Fruit fly (Drosophila melanogaster) whole organism, embryonic: Measurements from ENCODE around the gene Jhbp16.

Source experiments
- Bdp1 ChIP-seq: fragments of 200-800 bp; sonication (Bioruptor generic); optimal IDR thresholded peaks from 3 replicates; lab custom pipeline; 2016; ENCODE audit warnings: missing biosample characterization, missing genetic modification characterization
- BtbVII ChIP-seq: fragments of 200-800 bp; sonication (Bioruptor generic); optimal IDR thresholded peaks from 3 replicates; lab custom pipeline; 2017; ENCODE audit warnings: missing biosample characterization, mild to moderate bottlenecking, missing genetic modification characterization
- CG10267 ChIP-seq: fragments of 200-800 bp; sonication (Bioruptor generic); optimal IDR thresholded peaks from 2 replicates; lab custom pipeline; 2018; ENCODE audit warnings: missing biosample characterization, mild to moderate bottlenecking, missing genetic modification characterization, moderate library complexity
- CG10274 ChIP-seq: fragments of 200-800 bp; sonication (Bioruptor generic); optimal IDR thresholded peaks from 3 replicates; lab custom pipeline; 2017; ENCODE audit warnings: missing biosample characterization, mild to moderate bottlenecking, missing genetic modification characterization
- CG10654 ChIP-seq: fragments of 200-800 bp; sonication (Bioruptor generic); optimal IDR thresholded peaks from 2 replicates; lab custom pipeline; 2016; ENCODE audit warnings: missing biosample characterization, missing genetic modification characterization
- CG11456 ChIP-seq: fragments of 200-800 bp; sonication (Bioruptor generic); IDR thresholded peaks from 3 replicates; pipeline ENCODE4 v1.3.6; 2022; ENCODE audit warnings: missing biosample characterization, missing genetic modification characterization
- CG11560 ChIP-seq: fragments of 200-800 bp; sonication (Bioruptor generic); IDR thresholded peaks from 3 replicates; pipeline ENCODE4 v1.3.6; 2022; ENCODE audit warnings: missing biosample characterization, missing genetic modification characterization
- CG15011 ChIP-seq: fragments of 200-800 bp; sonication (Bioruptor generic); optimal IDR thresholded peaks from 3 replicates; lab custom pipeline; 2018; ENCODE audit warnings: missing biosample characterization, mild to moderate bottlenecking, missing genetic modification characterization
- CG15479 ChIP-seq: fragments of 200-800 bp; sonication (Bioruptor generic); optimal IDR thresholded peaks from 3 replicates; lab custom pipeline; 2019; ENCODE audit warnings: missing biosample characterization, mild to moderate bottlenecking, missing genetic modification characterization, moderate library complexity
- CG15696 ChIP-seq: fragments of 200-800 bp; sonication (Bioruptor generic); optimal IDR thresholded peaks from 2 replicates; lab custom pipeline; 2019; ENCODE audit warnings: missing biosample characterization, mild to moderate bottlenecking, missing genetic modification characterization, moderate library complexity
- CG1647 ChIP-seq: fragments of 200-800 bp; sonication (Bioruptor generic); optimal IDR thresholded peaks from 3 replicates; lab custom pipeline; 2016; ENCODE audit warnings: missing biosample characterization, missing genetic modification characterization
- CG17186 ChIP-seq: fragments of 200-800 bp; sonication (Bioruptor generic); optimal IDR thresholded peaks from 3 replicates; lab custom pipeline; 2017; ENCODE audit warnings: missing biosample characterization, missing genetic modification reagents, missing genetic modification characterization
- CG2889 ChIP-seq: fragments of 200-800 bp; sonication (Bioruptor generic); IDR thresholded peaks from 3 replicates; pipeline ENCODE4 v1.3.6; 2022; ENCODE audit warnings: missing biosample characterization, missing genetic modification characterization
- CG34224 ChIP-seq: fragments of 200-800 bp; sonication (Bioruptor generic); IDR thresholded peaks from 3 replicates; pipeline ENCODE4 v1.3.6; 2022; ENCODE audit warnings: missing biosample characterization, missing genetic modification characterization; ENCODE audit not compliant: partially characterized antibody
- CG3847 ChIP-seq: fragments of 200-800 bp; sonication (Bioruptor generic); IDR thresholded peaks from 2 replicates; pipeline ENCODE4 v1.3.6; 2022; ENCODE audit warnings: missing biosample characterization, missing genetic modification characterization
- CG4328 ChIP-seq: fragments of 200-800 bp; sonication (Bioruptor generic); optimal IDR thresholded peaks from 3 replicates; lab custom pipeline; 2017; ENCODE audit warnings: missing biosample characterization, missing genetic modification reagents, missing genetic modification characterization
- CG4730 ChIP-seq: fragments of 200-800 bp; sonication (Bioruptor generic); IDR thresholded peaks from 2 replicates; pipeline ENCODE4 v1.3.6; 2022; ENCODE audit warnings: missing biosample characterization, missing genetic modification characterization
- CG6272 ChIP-seq: fragments of 200-800 bp; sonication (Bioruptor generic); IDR thresholded peaks from 2 replicates; pipeline ENCODE4 v1.3.6; 2022; ENCODE audit warnings: missing biosample characterization, missing genetic modification characterization
- CG6683 ChIP-seq: fragments of 200-800 bp; sonication (Bioruptor generic); optimal IDR thresholded peaks from 2 replicates; lab custom pipeline; 2017; ENCODE audit warnings: missing biosample characterization, mild to moderate bottlenecking, missing genetic modification characterization, missing genetic modification reagents
- CG8281 ChIP-seq: fragments of 200-800 bp; sonication (Bioruptor generic); optimal IDR thresholded peaks from 2 replicates; lab custom pipeline; 2018; ENCODE audit warnings: missing biosample characterization, mild to moderate bottlenecking, missing genetic modification characterization, moderate library complexity
- CkIIα-i1 ChIP-seq: fragments of 200-800 bp; sonication (Bioruptor generic); IDR thresholded peaks from 2 replicates; pipeline ENCODE4 v1.3.6; 2022; ENCODE audit warnings: missing biosample characterization, missing genetic modification characterization
- E2f2 ChIP-seq: fragments of 200-800 bp; sonication (Bioruptor generic); IDR thresholded peaks from 2 replicates; pipeline ENCODE4 v1.3.6; 2022; ENCODE audit warnings: missing biosample characterization, missing genetic modification characterization
- HLH54F ChIP-seq: fragments of 200-800 bp; sonication (Bioruptor generic); optimal IDR thresholded peaks from 3 replicates; lab custom pipeline; 2016; ENCODE audit warnings: missing biosample characterization, missing genetic modification characterization
- NK7.1 ChIP-seq: fragments of 200-800 bp; sonication (Bioruptor generic); optimal IDR thresholded peaks from 3 replicates; lab custom pipeline; 2016; ENCODE audit warnings: missing biosample characterization, missing genetic modification characterization
- Oaz ChIP-seq: fragments of 200-800 bp; sonication (Bioruptor generic); IDR thresholded peaks from 2 replicates; pipeline ENCODE4 v1.3.6; 2022; ENCODE audit warnings: missing biosample characterization, missing genetic modification characterization
- Optix ChIP-seq: fragments of 200-800 bp; sonication (Bioruptor generic); IDR thresholded peaks from 3 replicates; pipeline ENCODE4 v1.3.6; 2022; ENCODE audit warnings: missing biosample characterization, missing genetic modification characterization
- Stat92E ChIP-seq, 3 experiments: fragments of >200 bp in 2 of 3; fragments of 200-800 bp in 1 of 3; sonication (Bioruptor generic) in 1 of 3; optimal IDR thresholded peaks; 2 replicates each; lab custom pipeline; 2017 to 2019; ENCODE audit warnings: missing biosample characterization in 3 of 3, missing genetic modification characterization in 3 of 3, mild to moderate bottlenecking in 1 of 3, moderate library complexity in 1 of 3
- Taf1 ChIP-seq: fragments of 200-800 bp; sonication (Bioruptor generic); IDR thresholded peaks from 2 replicates; pipeline ENCODE4 v1.3.6; 2022; ENCODE audit warnings: missing biosample characterization, missing genetic modification characterization
- Usf ChIP-seq: fragments of 200-800 bp; sonication (Bioruptor generic); optimal IDR thresholded peaks from 2 replicates; lab custom pipeline; 2017; ENCODE audit warnings: missing genotype, missing biosample characterization, missing genetic modification characterization
- Xrp1 ChIP-seq: fragments of 200-800 bp; sonication (Bioruptor generic); IDR thresholded peaks from 2 replicates; pipeline ENCODE4 v1.3.6; 2022; ENCODE audit warnings: missing biosample characterization, missing genetic modification characterization
- ab ChIP-seq: fragments of 200-800 bp; sonication (Bioruptor generic); optimal IDR thresholded peaks from 2 replicates; lab custom pipeline; 2016; ENCODE audit warnings: missing biosample characterization, missing genetic modification characterization
- abd-A ChIP-seq: fragments of 200-800 bp; sonication (Bioruptor generic); optimal IDR thresholded peaks from 3 replicates; lab custom pipeline; 2019; ENCODE audit warnings: missing biosample characterization, mild to moderate bottlenecking, missing genetic modification characterization, moderate library complexity
- al ChIP-seq: fragments of 200-800 bp; sonication (Bioruptor generic); IDR thresholded peaks from 2 replicates; pipeline ENCODE4 v1.3.6; 2022; ENCODE audit warnings: missing biosample characterization, missing genetic modification characterization
- ato ChIP-seq: fragments of 200-800 bp; sonication (Bioruptor generic); IDR thresholded peaks from 2 replicates; pipeline ENCODE4 v1.3.6; 2022; ENCODE audit warnings: missing biosample characterization, missing genetic modification characterization; ENCODE audit not compliant: partially characterized antibody
- ci ChIP-seq: fragments of 200-800 bp; sonication (Bioruptor generic); IDR thresholded peaks from 3 replicates; pipeline ENCODE4 v1.3.6; 2022; ENCODE audit warnings: missing biosample characterization, missing genetic modification characterization
- corto ChIP-seq: fragments of 200-800 bp; sonication (Bioruptor generic); optimal IDR thresholded peaks from 2 replicates; lab custom pipeline; 2016; ENCODE audit warnings: missing biosample characterization, mild to moderate bottlenecking, missing genetic modification characterization, moderate library complexity
- dati ChIP-seq: fragments of 200-800 bp; sonication (Bioruptor generic); IDR thresholded peaks from 2 replicates; pipeline ENCODE4 v1.3.6; 2022; ENCODE audit warnings: missing biosample characterization, missing genetic modification characterization
- disco-r ChIP-seq: fragments of 200-800 bp; sonication (Bioruptor generic); optimal IDR thresholded peaks from 2 replicates; lab custom pipeline; 2016; ENCODE audit warnings: missing biosample characterization, missing genetic modification characterization
- dm ChIP-seq: fragments of 200-800 bp; sonication (Bioruptor generic); optimal IDR thresholded peaks from 3 replicates; lab custom pipeline; 2016; ENCODE audit warnings: missing biosample characterization, missing genetic modification characterization
- dpn ChIP-seq, 2 experiments: fragments of 200-800 bp; sonication (Bioruptor generic); optimal IDR thresholded peaks; 3 replicates each; lab custom pipeline; 2016; ENCODE audit warnings: missing biosample characterization in 2 of 2, missing genetic modification characterization in 2 of 2
- ftz-f1 ChIP-seq: fragments of 200-800 bp; sonication (Bioruptor generic); optimal IDR thresholded peaks from 2 replicates; lab custom pipeline; 2016; ENCODE audit warnings: missing biosample characterization, missing genetic modification characterization
- gcm2 ChIP-seq: fragments of 200-800 bp; sonication (Bioruptor generic); optimal IDR thresholded peaks from 2 replicates; lab custom pipeline; 2016; ENCODE audit warnings: missing biosample characterization, missing genetic modification characterization
- hth ChIP-seq: fragments of >200 bp; optimal IDR thresholded peaks from 2 replicates; lab custom pipeline; 2017; ENCODE audit warnings: inconsistent platforms
- jumu ChIP-seq: fragments of 200-800 bp; sonication (Bioruptor generic); optimal IDR thresholded peaks from 3 replicates; lab custom pipeline; 2016; ENCODE audit warnings: missing biosample characterization, missing genetic modification characterization
- lab ChIP-seq: fragments of 200-800 bp; sonication (Bioruptor generic); optimal IDR thresholded peaks from 3 replicates; lab custom pipeline; 2017; ENCODE audit warnings: missing biosample characterization, missing genetic modification characterization, mild to moderate bottlenecking, moderate library complexity, missing genetic modification reagents
- maf-S ChIP-seq: fragments of 200-800 bp; sonication (Bioruptor generic); optimal IDR thresholded peaks from 2 replicates; lab custom pipeline; 2016; ENCODE audit warnings: missing biosample characterization, missing genetic modification characterization
- pan ChIP-seq, 4 experiments: fragments of >200 bp in 3 of 4; fragments of 200-800 bp in 1 of 4; sonication (Bioruptor generic) in 1 of 4; optimal IDR thresholded peaks in 3 of 4; IDR thresholded peaks in 1 of 4; 2 replicates each; pipeline versions ENCODE4 v1.3.6 to Lab custom; 2017 to 2022; ENCODE audit warnings: missing biosample characterization in 2 of 4, missing genetic modification characterization in 2 of 4, mixed read lengths in 1 of 4
- stc ChIP-seq: fragments of 200-800 bp; sonication (Bioruptor generic); IDR thresholded peaks from 2 replicates; pipeline ENCODE4 v1.3.6; 2022; ENCODE audit warnings: missing biosample characterization, missing genetic modification characterization
- tio ChIP-seq: fragments of 200-800 bp; sonication (Bioruptor generic); optimal IDR thresholded peaks from 2 replicates; lab custom pipeline; 2017; ENCODE audit warnings: missing biosample characterization, missing genetic modification characterization, inconsistent platforms
- yki ChIP-seq: fragments of >200 bp; optimal IDR thresholded peaks from 3 replicates; lab custom pipeline; 2018

Jhbp16 gene

DNA sequence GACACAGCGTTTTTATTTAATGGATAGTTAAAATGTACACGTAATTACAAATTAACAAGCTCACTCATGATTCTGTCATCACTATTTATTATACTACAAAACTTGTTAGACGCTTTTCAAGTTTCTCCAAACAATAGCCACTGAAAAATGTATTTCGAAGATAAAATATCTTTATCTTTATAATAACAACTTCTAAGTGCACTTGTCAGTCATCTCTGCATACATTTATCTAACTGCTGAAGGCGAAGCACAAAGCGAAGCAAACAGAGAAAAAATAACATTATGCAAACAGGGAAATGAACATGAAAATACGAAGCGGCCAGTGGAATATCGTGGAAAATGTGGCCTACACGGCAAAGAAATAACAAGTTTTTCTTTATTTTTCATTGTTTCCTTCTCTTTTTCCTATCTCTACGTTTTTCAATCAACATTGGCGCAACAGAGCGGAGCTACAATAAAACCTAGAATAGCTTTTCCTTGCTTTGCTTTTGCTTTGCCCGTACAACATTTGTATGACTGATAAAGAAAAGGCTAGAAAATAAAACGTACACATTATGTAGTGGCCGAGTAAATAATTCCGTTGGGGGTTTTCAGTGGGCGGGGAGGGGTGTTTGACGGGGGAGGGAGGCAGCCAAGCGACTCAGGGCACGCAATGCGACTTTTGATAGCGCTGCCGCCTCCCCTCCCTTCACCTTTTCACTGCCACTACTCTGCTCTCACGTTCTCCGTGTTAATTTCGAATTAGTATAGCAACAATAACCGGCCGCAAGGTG, 34.6 kb upstream of the Jhbp16 start (continued):
- no peak for TF ChIP-seq disco-r (GFP tag; lab: Kevin White, UChicago)
- peak; percentile 11 for TF ChIP-seq CG10274 (GFP tag; lab: Kevin White, UChicago)
- no peak for TF ChIP-seq maf-S
- TF ChIP-seq CG11456: 0 out of 3 replicates have a peak, but pooled peaks have one; percentile 35
- TF ChIP-seq CG10654 (GFP tag; lab: Kevin White, UChicago): no peak
- TF ChIP-seq CG4730: no peak
- no peak for TF ChIP-seq CG11560
- TF ChIP-seq CG1647: no peak
- TF ChIP-seq CG10267 (tag; lab: Kevin White, UChicago): no peak
- peak; percentile 61; the same call in 2 of the 3 replicates for TF ChIP-seq ci (GFP tag; lab: Robert Waterston, UW)
- TF ChIP-seq ato (GFP tag; lab: Robert Waterston, UW): no peak
- 0 out of 2 replicates have a peak, but pooled peaks have one; percentile 20 for TF ChIP-seq stc
- no peak for TF ChIP-seq hth (lab: Kevin White, UChicago)
- no peak for TF ChIP-seq CG3847 (GFP tag; lab: Robert Waterston, UW)
- no peak for TF ChIP-seq gcm2 (GFP tag; lab: Kevin White, UChicago)
- no peak for TF ChIP-seq CG34224
- TF ChIP-seq abd-A (tag; lab: Kevin White, UChicago): peak; percentile 16
- TF ChIP-seq CkIIα-i1 (GFP tag; lab: Robert Waterston, UW): no peak
- TF ChIP-seq yki (lab: Kevin White, UChicago): no peak
- TF ChIP-seq al (GFP tag; lab: Robert Waterston, UW): 0 out of 2 replicates have a peak, but pooled peaks have one; percentile 10
- no peak; the same call in 1 of the 2 replicates for TF ChIP-seq Xrp1 (GFP tag; lab: Robert Waterston, UW)
- TF ChIP-seq dpn (GFP tag; optimal IDR thresholded peaks at IDR 0.05; lab: Kevin White, UChicago): no peak
- TF ChIP-seq BtbVII (GFP tag; lab: Kevin White, UChicago): no peak
- TF ChIP-seq Bdp1 (GFP tag; lab: Kevin White, UChicago): no peak
- no peak for TF ChIP-seq pan (optimal IDR thresholded peaks at IDR 0.05; lab: Kevin White, UChicago)
- TF ChIP-seq pan (GFP tag; optimal IDR thresholded peaks at IDR 0.05 in 1 of 2, IDR thresholded peaks at IDR 0.05 in 1 of 2): peak in 1 of 2 experiments; percentile 35
- TF ChIP-seq ab: no peak
- no peak for TF ChIP-seq corto (GFP tag; lab: Kevin White, UChicago)
- TF ChIP-seq E2f2: no peak
- TF ChIP-seq CG8281 (tag; lab: Kevin White, UChicago): peak; percentile 44
- no peak for TF ChIP-seq CG15479 (GFP tag; lab: Kevin White, UChicago)
- no peak for TF ChIP-seq Optix (GFP tag; lab: Robert Waterston, UW)
- TF ChIP-seq NK7.1 (GFP tag; lab: Kevin White, UChicago): no peak
- no peak for TF ChIP-seq tio
- TF ChIP-seq CG15696: no peak
- no peak for TF ChIP-seq HLH54F (GFP tag; lab: Kevin White, UChicago)
- peak; percentile 13 for TF ChIP-seq CG6683 (GFP tag; lab: Kevin White, UChicago)
- peak; percentile 56 for TF ChIP-seq CG4328 (GFP tag; lab: Kevin White, UChicago)
- TF ChIP-seq jumu: no peak
- no peak for TF ChIP-seq Stat92E (GFP tag; optimal IDR thresholded peaks at IDR 0.05; lab: Kevin White, UChicago)
- TF ChIP-seq Oaz (GFP tag; lab: Robert Waterston, UW): no peak
- TF ChIP-seq CG6272 (GFP tag; lab: Robert Waterston, UW): no peak
- TF ChIP-seq CG15011 (GFP tag; lab: Kevin White, UChicago): no peak
- peak; percentile 60 for TF ChIP-seq lab (GFP tag; lab: Kevin White, UChicago)
- TF ChIP-seq ftz-f1 (GFP tag; lab: Kevin White, UChicago): no peak
- TF ChIP-seq CG2889: no peak
- TF ChIP-seq CG17186 (GFP tag; lab: Kevin White, UChicago): no peak
- TF ChIP-seq Taf1 (GFP tag; lab: Robert Waterston, UW): peak; percentile 16; the same call in 1 of the 2 replicates
- TF ChIP-seq dm (GFP tag; lab: Kevin White, UChicago): no peak
- no peak for TF ChIP-seq Usf (GFP tag; lab: Kevin White, UChicago)
- TF ChIP-seq dati (GFP tag; lab: Robert Waterston, UW): no peak
